Worm (Caenorhabditis elegans) whole organism, mixed stage, embryonic: ENCODE data around the gene nspg-1.

Experiments used
- elt-1 ChIP-seq: sonication (generic microtip); optimal IDR thresholded peaks from 2 replicates; lab custom pipeline; 2017; ENCODE audit warnings: missing genetic modification characterization, mild to moderate bottlenecking, missing compliant biosample characterization, antibody characterized with exemption, moderate library complexity, borderline replicate concordance; ENCODE audit not compliant: insufficient read depth
- lin-13 ChIP-seq: fragments of 150-350 bp; optimal IDR thresholded peaks from 2 replicates; lab custom pipeline; 2014; ENCODE audit warnings: missing biosample characterization, missing genetic modification characterization
- lsy-2 ChIP-seq: fragments of 150-350 bp; optimal IDR thresholded peaks from 2 replicates; lab custom pipeline; 2014; ENCODE audit warnings: missing biosample characterization, missing genetic modification characterization
- mep-1 ChIP-seq: fragments of 150-350 bp; optimal IDR thresholded peaks from 2 replicates; lab custom pipeline; 2017; ENCODE audit warnings: missing biosample characterization, missing genetic modification reagents, missing genetic modification characterization, inconsistent platforms
- nhr-28 ChIP-seq: fragments of 150-350 bp; optimal IDR thresholded peaks from 2 replicates; lab custom pipeline; 2014; ENCODE audit warnings: missing biosample characterization, missing genetic modification characterization
- unc-39 ChIP-seq: fragments of 150-350 bp; optimal IDR thresholded peaks from 2 replicates; lab custom pipeline; 2014; ENCODE audit warnings: missing biosample characterization, missing genetic modification characterization

DNA sequence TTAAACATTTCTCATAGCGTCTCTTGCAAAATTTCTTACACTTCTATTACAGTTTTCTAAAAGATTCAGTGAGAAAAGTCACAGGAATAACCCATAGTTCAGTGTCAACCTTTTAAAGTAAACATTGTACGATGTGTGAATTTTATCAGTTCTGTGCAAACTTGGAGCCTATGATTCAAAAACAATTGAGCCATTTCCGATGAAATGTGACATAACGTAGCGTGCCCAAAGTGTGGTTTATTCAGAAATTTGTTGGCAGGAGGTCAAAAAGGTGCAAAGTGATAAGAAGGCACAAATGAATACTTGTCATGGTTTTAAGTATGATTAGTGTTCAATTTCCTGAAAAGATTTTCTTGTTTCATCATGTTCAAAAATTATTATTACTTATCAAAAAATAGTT, 9.7 kb upstream of the nspg-1 start:
- TF ChIP-seq unc-39 (tag; lab: Kevin White, UChicago) (no peak), lsy-2 (no peak), lin-13 (tag; lab: Kevin White, UChicago) (no peak), mep-1 (tag; lab: Kevin White, UChicago) (no peak), nhr-28 (tag; lab: Kevin White, UChicago) (no peak), elt-1 (tag; lab: Kevin White, UChicago) (no peak)
